Worm (Caenorhabditis elegans): ENCODE measurements around the gene tatn-1.

DNA sequence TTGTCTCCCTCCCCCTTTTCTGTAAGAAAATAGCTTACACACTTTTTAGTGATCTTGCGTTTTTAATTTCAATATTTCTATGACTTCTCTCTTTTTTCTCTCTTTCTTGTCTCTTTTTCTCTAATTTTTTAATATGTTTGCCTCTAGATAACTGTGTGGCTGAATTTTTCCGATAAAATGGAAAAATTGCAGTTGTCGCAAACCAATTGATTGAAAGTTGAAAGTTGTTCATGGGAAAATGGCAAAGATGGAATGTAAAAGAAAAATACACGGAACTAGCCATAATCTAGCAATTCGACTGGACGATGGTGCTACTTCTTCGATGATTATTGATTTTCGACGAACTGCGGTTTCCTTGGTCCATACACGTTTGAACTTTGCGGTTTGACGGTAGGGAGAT, 35.0 kb upstream of the tatn-1 start:
- TF ChIP-seq mdl-1 (tag; optimal IDR thresholded peaks at IDR 0.05) (no peak), sptf-1 (tag; optimal IDR thresholded peaks at IDR 0.05) (no peak), unc-130 (tag; optimal IDR thresholded peaks at IDR 0.05) (no peak)

Data from whole organism, L1 larva.